Worm (Caenorhabditis elegans): ENCODE measurements around the gene Y57G11B.3.

- TF ChIP-seq elt-1 (tag; optimal IDR thresholded peaks at IDR 0.05; ENCODE audit: borderline replicate concordance, insufficient read depth) (no peak), blmp-1 (tag; optimal IDR thresholded peaks at IDR 0.05) (no peak), nhr-237 (tag; optimal IDR thresholded peaks at IDR 0.05) (no peak), zip-8 (tag; optimal IDR thresholded peaks at IDR 0.05) (no peak), nhr-76 (tag; optimal IDR thresholded peaks at IDR 0.05) (no peak), lsy-2 (tag; optimal IDR thresholded peaks at IDR 0.05) (no peak), cnd-1 (tag; optimal IDR thresholded peaks at IDR 0.05) (no peak), ces-1 (GFP tag; optimal IDR thresholded peaks at IDR 0.05) (no peak), bed-3 (GFP tag; optimal IDR thresholded peaks at IDR 0.05) (no peak), unc-62 (GFP tag; optimal IDR thresholded peaks at IDR 0.05) (no peak), hlh-1 (tag; optimal IDR thresholded peaks at IDR 0.05) (no peak)
These were observed 44.4 kb upstream of the Y57G11B.3 start for ce11 chrIV:14618551-14618950.
